Worm (Caenorhabditis elegans) whole organism, late embryonic: ENCODE data around the gene cst-1.

Source experiments
- C38D4.7 ChIP-seq: fragments of 200-800 bp; sonication (Bioruptor generic); optimal IDR thresholded peaks from 2 replicates; lab custom pipeline; 2018; ENCODE audit warnings: mild to moderate bottlenecking, missing genetic modification characterization, moderate library complexity, missing compliant biosample characterization
- F13H6.1 ChIP-seq: sonication (generic microtip); optimal IDR thresholded peaks from 2 replicates; lab custom pipeline; 2016; ENCODE audit warnings: missing genetic modification characterization, missing compliant biosample characterization
- ahr-1 ChIP-seq: sonication (generic microtip); optimal IDR thresholded peaks from 2 replicates; lab custom pipeline; 2016; ENCODE audit warnings: missing genetic modification characterization, missing compliant biosample characterization
- ama-1 ChIP-seq: fragments of 150-350 bp; optimal IDR thresholded peaks from 2 replicates; lab custom pipeline; 2014
- ceh-14 ChIP-seq: sonication (generic microtip); optimal IDR thresholded peaks from 2 replicates; lab custom pipeline; 2016; ENCODE audit warnings: missing genotype, missing genetic modification characterization, missing compliant biosample characterization
- ceh-18 ChIP-seq: sonication (generic microtip); optimal IDR thresholded peaks from 2 replicates; lab custom pipeline; 2016; ENCODE audit warnings: missing genetic modification characterization, missing compliant biosample characterization
- ceh-19 ChIP-seq: fragments of 200-800 bp; sonication (Bioruptor generic); optimal IDR thresholded peaks from 2 replicates; lab custom pipeline; 2018; ENCODE audit warnings: mild to moderate bottlenecking, missing genetic modification characterization, missing compliant biosample characterization
- ceh-22 ChIP-seq: sonication (generic microtip); optimal IDR thresholded peaks from 2 replicates; lab custom pipeline; 2017; ENCODE audit warnings: missing biosample characterization, missing genetic modification characterization
- ceh-30 ChIP-seq: fragments of 150-350 bp; optimal IDR thresholded peaks from 2 replicates; lab custom pipeline; 2014; ENCODE audit warnings: missing biosample characterization, missing genetic modification characterization
- ceh-45 ChIP-seq: fragments of 200-800 bp; sonication (Bioruptor generic); IDR thresholded peaks from 2 replicates; pipeline ENCODE4 v1.3.6; 2022; ENCODE audit warnings: missing genetic modification reagents, missing genetic modification characterization, missing compliant biosample characterization
- ceh-6 ChIP-seq: fragments of 200-800 bp; sonication (Bioruptor generic); optimal IDR thresholded peaks from 2 replicates; lab custom pipeline; 2018; ENCODE audit warnings: mild to moderate bottlenecking, missing genetic modification characterization, missing compliant biosample characterization
- dmd-4 ChIP-seq: sonication (generic microtip); optimal IDR thresholded peaks from 2 replicates; lab custom pipeline; 2016; ENCODE audit warnings: borderline replicate concordance, missing genetic modification characterization, missing compliant biosample characterization
- dve-1 ChIP-seq: sonication (generic microtip); optimal IDR thresholded peaks from 2 replicates; lab custom pipeline; 2017; ENCODE audit warnings: antibody characterized with exemption, mild to moderate bottlenecking, missing genetic modification characterization, missing compliant biosample characterization
- elt-2 ChIP-seq: sonication (generic microtip); optimal IDR thresholded peaks from 2 replicates; lab custom pipeline; 2016; ENCODE audit warnings: missing genetic modification reagents, missing genetic modification characterization, missing compliant biosample characterization
- elt-4 ChIP-seq: sonication (generic microtip); optimal IDR thresholded peaks from 2 replicates; lab custom pipeline; 2016; ENCODE audit warnings: missing genetic modification characterization, missing compliant biosample characterization
- eyg-1 ChIP-seq: sonication (generic microtip); optimal IDR thresholded peaks from 2 replicates; lab custom pipeline; 2016; ENCODE audit warnings: missing genotype, missing genetic modification characterization, missing compliant biosample characterization
- fkh-10 ChIP-seq: fragments of 150-350 bp; optimal IDR thresholded peaks from 2 replicates; lab custom pipeline; 2014; ENCODE audit warnings: missing biosample characterization, missing genetic modification reagents, missing genetic modification characterization
- hlh-13 ChIP-seq: fragments of 200-800 bp; sonication (Bioruptor generic); optimal IDR thresholded peaks from 2 replicates; lab custom pipeline; 2018; ENCODE audit warnings: mild to moderate bottlenecking, missing genetic modification characterization, missing compliant biosample characterization
- hlh-6 ChIP-seq: sonication (generic microtip); optimal IDR thresholded peaks from 2 replicates; lab custom pipeline; 2016; ENCODE audit warnings: missing genotype, missing genetic modification characterization, missing compliant biosample characterization
- lim-6 ChIP-seq: sonication (generic microtip); optimal IDR thresholded peaks from 2 replicates; lab custom pipeline; 2016; ENCODE audit warnings: missing genetic modification characterization, missing compliant biosample characterization
- lin-11 ChIP-seq: fragments of 200-800 bp; sonication (Bioruptor generic); optimal IDR thresholded peaks from 2 replicates; lab custom pipeline; 2018; ENCODE audit warnings: mild to moderate bottlenecking, missing genetic modification characterization, missing compliant biosample characterization
- madf-2 ChIP-seq: sonication (generic microtip); optimal IDR thresholded peaks from 2 replicates; lab custom pipeline; 2017; ENCODE audit warnings: missing genetic modification characterization, missing compliant biosample characterization
- nhr-11 ChIP-seq: fragments of 150-350 bp; optimal IDR thresholded peaks from 2 replicates; lab custom pipeline; 2014; ENCODE audit warnings: missing biosample characterization, missing genetic modification characterization
- nhr-232 ChIP-seq: sonication (generic microtip); optimal IDR thresholded peaks from 2 replicates; lab custom pipeline; 2016; ENCODE audit warnings: missing genetic modification characterization, missing compliant biosample characterization
- odd-2 ChIP-seq: sonication (generic microtip); optimal IDR thresholded peaks from 2 replicates; lab custom pipeline; 2017; ENCODE audit warnings: antibody characterized with exemption, mild to moderate bottlenecking, missing genetic modification characterization, missing compliant biosample characterization
- pag-3 ChIP-seq: sonication (generic microtip); optimal IDR thresholded peaks from 2 replicates; lab custom pipeline; 2016; ENCODE audit warnings: missing compliant biosample characterization, missing genetic modification characterization, borderline replicate concordance
- pat-9 ChIP-seq: fragments of 200-800 bp; sonication (Bioruptor generic); optimal IDR thresholded peaks from 2 replicates; lab custom pipeline; 2018; ENCODE audit warnings: mild to moderate bottlenecking, missing genetic modification characterization, moderate library complexity, missing compliant biosample characterization
- pha-2 ChIP-seq: sonication (generic microtip); optimal IDR thresholded peaks from 2 replicates; lab custom pipeline; 2017; ENCODE audit warnings: mild to moderate bottlenecking, missing genetic modification characterization, missing compliant biosample characterization
- pha-4 ChIP-seq: fragments of 150-350 bp; optimal IDR thresholded peaks from 2 replicates; lab custom pipeline; 2018; ENCODE audit warnings: missing biosample characterization, missing genetic modification reagents, missing genetic modification characterization
- pros-1 ChIP-seq: fragments of 150-350 bp; optimal IDR thresholded peaks from 2 replicates; lab custom pipeline; 2014; ENCODE audit warnings: missing biosample characterization, missing genetic modification reagents, missing genetic modification characterization
- rnt-1 ChIP-seq: sonication (generic microtip); optimal IDR thresholded peaks from 2 replicates; lab custom pipeline; 2016; ENCODE audit warnings: missing genetic modification characterization, missing compliant biosample characterization
- sdc-2 ChIP-seq: sonication (generic microtip); optimal IDR thresholded peaks from 2 replicates; lab custom pipeline; 2016; ENCODE audit warnings: missing genotype, missing genetic modification characterization, missing compliant biosample characterization
- sox-2 ChIP-seq: fragments of 200-800 bp; sonication (Bioruptor generic); IDR thresholded peaks from 2 replicates; pipeline ENCODE4 v1.3.6; 2022; ENCODE audit warnings: missing genetic modification reagents, missing genetic modification characterization, missing compliant biosample characterization
- syd-9 ChIP-seq: sonication (generic microtip); optimal IDR thresholded peaks from 2 replicates; lab custom pipeline; 2016; ENCODE audit warnings: mild to moderate bottlenecking, missing genetic modification characterization, moderate library complexity, missing compliant biosample characterization
- unc-3 ChIP-seq, 2 experiments: fragments of 200-800 bp in 1 of 2; sonication (Bioruptor generic) in 1 of 2; sonication (generic microtip) in 1 of 2; conservative IDR thresholded peaks in 1 of 2; optimal IDR thresholded peaks in 1 of 2; 2 replicates each; pipeline versions ENCODE4 v1.3.6 to Lab custom; 2016 to 2022; ENCODE audit warnings: missing compliant biosample characterization in 2 of 2, missing genetic modification characterization in 2 of 2, missing genetic modification reagents in 1 of 2
- zip-5 ChIP-seq: sonication (generic microtip); optimal IDR thresholded peaks from 2 replicates; lab custom pipeline; 2016; ENCODE audit warnings: missing genetic modification characterization, missing compliant biosample characterization
- ztf-16 ChIP-seq: sonication (generic microtip); optimal IDR thresholded peaks from 2 replicates; lab custom pipeline; 2017; ENCODE audit warnings: missing genetic modification characterization, missing compliant biosample characterization

cst-1 gene

ce11 chrX:4350198-4350597, 10.8 kb downstream of the cst-1 start, which contains the start of gene F14H12.2:
Gene F14H12.2, plus strand, starts transcription at chrX:4350498.
- TF ChIP-seq nhr-11 (tag; lab: Kevin White, UChicago) (no peak), ceh-19 (GFP tag; lab: Kevin White, UChicago) (no peak), ceh-18 (tag; lab: Kevin White, UChicago) (no peak), ceh-45 (GFP tag; lab: Robert Waterston, UW) (no peak), dve-1 (tag; lab: Kevin White, UChicago) (no peak), odd-2 (tag; lab: Kevin White, UChicago) (no peak), zip-5 (tag; lab: Kevin White, UChicago) (no peak), fkh-10 (GFP tag; lab: Kevin White, UChicago) (no peak), pat-9 (tag; lab: Kevin White, UChicago) (no peak), pha-4 (no peak), elt-4 (no peak), hlh-13 (GFP tag; lab: Kevin White, UChicago) (no peak), madf-2 (no peak), ceh-22 (tag; lab: Kevin White, UChicago) (no peak), syd-9 (tag; lab: Kevin White, UChicago) (no peak), C38D4.7 (no peak), sox-2 (GFP tag; lab: Robert Waterston, UW) (no peak), ama-1 (lab: Kevin White, UChicago) (no peak)

DNA sequence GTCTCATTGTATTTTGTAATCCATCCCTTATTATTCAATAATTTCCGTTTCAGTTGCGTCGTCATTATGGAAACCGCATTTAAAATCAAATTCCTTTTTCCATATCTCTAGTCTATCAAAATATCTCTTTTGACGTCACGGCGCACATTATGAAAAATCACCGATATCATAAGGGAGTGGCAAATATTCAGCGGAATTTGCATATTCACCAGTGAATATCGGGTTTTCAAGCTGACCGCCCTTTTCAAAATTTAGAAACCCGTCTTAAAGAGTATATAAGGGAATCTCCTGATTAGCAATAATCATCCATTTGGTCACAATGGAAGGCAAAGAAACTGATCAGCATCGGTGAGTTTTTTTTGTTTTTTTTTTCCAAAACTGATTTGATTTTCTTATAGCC, 13.9 kb downstream of the cst-1 start, which contains the start of gene col-165:
Gene col-165 (plus strand): TSS at position 301 of the 400 bp plus-strand sequence.
- no peak for TF ChIP-seq dmd-4 (tag; lab: Kevin White, UChicago)
- no peak for TF ChIP-seq pros-1
- no peak for TF ChIP-seq eyg-1 (tag; lab: Kevin White, UChicago)
- TF ChIP-seq ceh-30, result no peak
- no peak for TF ChIP-seq nhr-232 (tag; lab: Kevin White, UChicago)
- no peak for TF ChIP-seq ahr-1 (tag; lab: Kevin White, UChicago)
- TF ChIP-seq pat-9 (tag; lab: Kevin White, UChicago), result no peak
- no peak for TF ChIP-seq lim-6 (tag; lab: Kevin White, UChicago)
- TF ChIP-seq hlh-6, result no peak
- TF ChIP-seq syd-9 (tag; lab: Kevin White, UChicago), result no peak
- no peak for TF ChIP-seq pag-3 (tag; lab: Kevin White, UChicago)
- TF ChIP-seq, all 69 proteins: peak for 0

DNA sequence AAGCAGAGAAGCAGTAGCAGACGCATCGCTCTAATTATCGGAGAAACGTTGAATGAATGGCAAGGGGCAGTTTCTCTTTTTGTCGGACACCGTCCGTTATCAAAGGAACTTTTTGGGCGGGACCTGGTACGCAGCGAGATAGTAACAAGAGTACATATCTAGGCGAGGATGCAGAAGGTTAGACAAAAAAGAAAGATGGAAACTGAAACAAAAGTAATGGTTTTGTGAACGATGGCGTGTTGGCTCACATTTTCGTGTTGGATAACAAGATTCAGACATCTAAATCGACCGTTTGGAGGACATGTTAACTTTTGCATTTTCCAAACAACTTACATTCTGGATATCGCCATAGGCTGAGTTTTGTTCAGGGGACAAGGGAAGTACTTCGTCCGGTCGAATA, 18.0 kb downstream of the cst-1 start, which contains the start of gene F14H12.6:
Gene F14H12.6 (minus strand): TSS at position 101 of the 400 bp plus-strand sequence.
- TF ChIP-seq F13H6.1 (tag; lab: Kevin White, UChicago) (no peak), ceh-45 (GFP tag; lab: Robert Waterston, UW) (no peak), lim-6 (tag; lab: Kevin White, UChicago) (no peak), lin-11 (tag; lab: Kevin White, UChicago) (no peak), ceh-22 (tag; lab: Kevin White, UChicago) (no peak), ztf-16 (tag; lab: Kevin White, UChicago) (no peak), ama-1 (lab: Kevin White, UChicago) (no peak), sdc-2 (tag; lab: Kevin White, UChicago) (no peak)
- TF ChIP-seq, all 69 proteins: peak for 0

DNA sequence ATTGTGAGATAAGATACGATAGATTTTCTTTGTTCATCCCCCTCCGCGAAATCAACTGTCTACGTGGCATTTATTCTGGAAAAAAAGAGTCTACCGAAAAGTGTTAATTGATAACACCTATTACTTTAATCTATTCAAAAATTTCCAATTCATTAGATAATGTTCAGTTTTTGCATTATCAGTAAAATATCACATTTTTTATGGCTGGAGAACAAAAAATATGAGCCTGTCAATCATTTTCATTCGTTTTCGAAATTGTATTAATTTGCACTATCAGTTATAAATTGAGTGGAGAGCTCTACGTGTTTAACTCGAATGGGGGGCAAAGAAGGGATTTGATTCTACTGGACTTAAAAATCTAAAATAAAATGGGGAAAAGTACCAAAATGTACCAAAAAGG, 19.6 kb downstream of the cst-1 start:
- TF ChIP-seq pha-2, result no peak
- no peak for TF ChIP-seq ahr-1 (tag; lab: Kevin White, UChicago)
- TF ChIP-seq pha-4, result no peak
- no peak for TF ChIP-seq ceh-6
- TF ChIP-seq C38D4.7, result no peak
- no peak for TF ChIP-seq rnt-1 (tag; lab: Kevin White, UChicago)
- TF ChIP-seq ceh-14 (tag; lab: Kevin White, UChicago), result no peak
- no peak for TF ChIP-seq pat-9 (tag; lab: Kevin White, UChicago)
- no peak for TF ChIP-seq hlh-13 (GFP tag; lab: Kevin White, UChicago)
- no peak for TF ChIP-seq unc-3 (GFP tag; conservative IDR thresholded peaks at IDR 0.05; lab: Robert Waterston, UW)
- TF ChIP-seq unc-3 (tag; optimal IDR thresholded peaks at IDR 0.05; lab: Kevin White, UChicago), result no peak
- no peak for TF ChIP-seq nhr-232 (tag; lab: Kevin White, UChicago)
- no peak for TF ChIP-seq zip-5 (tag; lab: Kevin White, UChicago)
- TF ChIP-seq elt-2 (tag; lab: Kevin White, UChicago), result no peak
- no peak for TF ChIP-seq ceh-18 (tag; lab: Kevin White, UChicago)
